Worm (Caenorhabditis elegans): ENCODE measurements around the gene repo-1.

DNA sequence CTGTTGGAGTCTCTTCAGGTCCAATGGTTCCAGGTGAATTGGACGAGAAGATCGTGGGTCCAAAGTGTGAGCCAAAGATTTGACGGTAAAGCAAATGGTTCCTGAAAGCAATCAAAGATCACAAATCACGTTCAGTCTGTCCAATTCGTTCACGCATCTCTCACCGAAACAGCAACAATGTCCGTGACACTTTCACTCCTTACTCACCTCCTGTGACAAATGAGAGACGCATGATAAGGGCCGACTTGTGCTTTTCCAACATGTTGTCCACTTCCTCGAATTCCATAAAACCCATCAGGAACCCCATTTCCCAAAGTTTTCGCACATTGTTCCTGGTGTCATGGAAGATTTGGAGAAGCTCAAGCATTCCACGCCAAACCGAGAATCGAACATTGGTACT, 43.8 kb upstream of the repo-1 start:
- TF ChIP-seq nhr-237 (tag; optimal IDR thresholded peaks at IDR 0.05) = no peak
- no peak for TF ChIP-seq ztf-11 (tag; optimal IDR thresholded peaks at IDR 0.05)
- TF ChIP-seq Y55F3AM.14 (GFP tag; optimal IDR thresholded peaks at IDR 0.05) = no peak
- TF ChIP-seq elt-3 (tag; optimal IDR thresholded peaks at IDR 0.05) = no peak
- TF ChIP-seq mab-5 (tag; optimal IDR thresholded peaks at IDR 0.05) = no peak
- TF ChIP-seq ZK546.5 (tag; optimal IDR thresholded peaks at IDR 0.05) = no peak
- TF ChIP-seq unc-62 (GFP tag; optimal IDR thresholded peaks at IDR 0.05) = no peak
- no peak for TF ChIP-seq elt-1 (tag; optimal IDR thresholded peaks at IDR 0.05)
- TF ChIP-seq nhr-25 (tag; optimal IDR thresholded peaks at IDR 0.05) = no peak
- TF ChIP-seq nhr-12 (tag; optimal IDR thresholded peaks at IDR 0.05) = no peak
- no peak for TF ChIP-seq lin-39 (tag; optimal IDR thresholded peaks at IDR 0.05)
